Worm (Caenorhabditis elegans) whole organism, late embryonic: ENCODE measurements around the gene W08F4.1.

ENCODE experiments used
- C08G9.2 ChIP-seq: sonication (generic microtip); optimal IDR thresholded peaks from 2 replicates; lab custom pipeline; 2016; ENCODE audit warnings: mild to moderate bottlenecking, missing genetic modification characterization, moderate library complexity, missing compliant biosample characterization
- F13H6.1 ChIP-seq: sonication (generic microtip); optimal IDR thresholded peaks from 2 replicates; lab custom pipeline; 2016; ENCODE audit warnings: missing genetic modification characterization, missing compliant biosample characterization
- ceh-48 ChIP-seq: sonication (generic microtip); optimal IDR thresholded peaks from 2 replicates; lab custom pipeline; 2016; ENCODE audit warnings: missing genetic modification characterization, inconsistent platforms, missing compliant biosample characterization
- fax-1 ChIP-seq: sonication (generic microtip); optimal IDR thresholded peaks from 2 replicates; lab custom pipeline; 2016; ENCODE audit warnings: missing genotype, missing genetic modification characterization, missing compliant biosample characterization
- hlh-8 ChIP-seq: sonication (generic microtip); optimal IDR thresholded peaks from 2 replicates; lab custom pipeline; 2016; ENCODE audit warnings: missing genotype, missing genetic modification characterization, missing compliant biosample characterization
- mec-3 ChIP-seq: sonication (generic microtip); optimal IDR thresholded peaks from 2 replicates; lab custom pipeline; 2016; ENCODE audit warnings: borderline replicate concordance, missing genetic modification characterization, missing compliant biosample characterization
- pat-9 ChIP-seq: fragments of 200-800 bp; sonication (Bioruptor generic); optimal IDR thresholded peaks from 2 replicates; lab custom pipeline; 2018; ENCODE audit warnings: mild to moderate bottlenecking, missing genetic modification characterization, moderate library complexity, missing compliant biosample characterization
- pros-1 ChIP-seq: fragments of 150-350 bp; optimal IDR thresholded peaks from 2 replicates; lab custom pipeline; 2014; ENCODE audit warnings: missing biosample characterization, missing genetic modification reagents, missing genetic modification characterization
- rnt-1 ChIP-seq: sonication (generic microtip); optimal IDR thresholded peaks from 2 replicates; lab custom pipeline; 2016; ENCODE audit warnings: missing genetic modification characterization, missing compliant biosample characterization
- unc-86 ChIP-seq: sonication (generic microtip); optimal IDR thresholded peaks from 2 replicates; lab custom pipeline; 2016; ENCODE audit warnings: missing genetic modification characterization, missing compliant biosample characterization

W08F4.1 gene

ce11 chrII:639467-639866 is 46.1 kb downstream of the W08F4.1 start, which contains the start of gene K07E8.6:
K07E8.6 (minus strand) TSS chrII:639567.
- TF ChIP-seq rnt-1 (no peak), C08G9.2 (tag; lab: Kevin White, UChicago) (no peak), pros-1 (no peak), hlh-8 (tag; lab: Kevin White, UChicago) (no peak), fax-1 (tag; lab: Kevin White, UChicago) (no peak), ceh-48 (tag; lab: Kevin White, UChicago) (no peak), pat-9 (tag; lab: Kevin White, UChicago) (no peak), F13H6.1 (no peak), mec-3 (tag; lab: Kevin White, UChicago) (no peak), unc-86 (tag; lab: Kevin White, UChicago) (no peak)
- TF ChIP-seq, all 69 proteins: peak for 0
